Worm (Caenorhabditis elegans) whole organism, late embryonic: ENCODE results near the gene ZC13.2.

Experiments used
- C38D4.7 ChIP-seq: fragments of 200-800 bp; sonication (Bioruptor generic); optimal IDR thresholded peaks from 2 replicates; lab custom pipeline; 2018; ENCODE audit warnings: mild to moderate bottlenecking, missing genetic modification characterization, moderate library complexity, missing compliant biosample characterization
- K09A11.1 ChIP-seq: sonication (generic microtip); optimal IDR thresholded peaks from 2 replicates; lab custom pipeline; 2017; ENCODE audit warnings: antibody characterized with exemption, mild to moderate bottlenecking, missing genetic modification characterization, missing compliant biosample characterization; ENCODE audit not compliant: insufficient read depth
- T23F11.4 ChIP-seq: fragments of 200-800 bp; sonication (Bioruptor generic); optimal IDR thresholded peaks from 2 replicates; lab custom pipeline; 2018; ENCODE audit warnings: mild to moderate bottlenecking, missing genetic modification characterization, missing compliant biosample characterization
- ama-1 ChIP-seq: fragments of 150-350 bp; optimal IDR thresholded peaks from 2 replicates; lab custom pipeline; 2014
- ceh-2 ChIP-seq: sonication (generic microtip); optimal IDR thresholded peaks from 2 replicates; lab custom pipeline; 2016; ENCODE audit warnings: missing genotype, missing genetic modification characterization, missing compliant biosample characterization
- fkh-10 ChIP-seq: fragments of 150-350 bp; optimal IDR thresholded peaks from 2 replicates; lab custom pipeline; 2014; ENCODE audit warnings: missing biosample characterization, missing genetic modification reagents, missing genetic modification characterization
- hlh-30 ChIP-seq: sonication (generic microtip); optimal IDR thresholded peaks from 2 replicates; lab custom pipeline; 2017; ENCODE audit warnings: antibody characterized with exemption, missing genetic modification characterization, missing compliant biosample characterization; ENCODE audit not compliant: insufficient read depth
- madf-2 ChIP-seq: sonication (generic microtip); optimal IDR thresholded peaks from 2 replicates; lab custom pipeline; 2017; ENCODE audit warnings: missing genetic modification characterization, missing compliant biosample characterization
- pqm-1 ChIP-seq: sonication (generic microtip); optimal IDR thresholded peaks from 2 replicates; lab custom pipeline; 2016; ENCODE audit warnings: missing genetic modification characterization, missing compliant biosample characterization

DNA sequence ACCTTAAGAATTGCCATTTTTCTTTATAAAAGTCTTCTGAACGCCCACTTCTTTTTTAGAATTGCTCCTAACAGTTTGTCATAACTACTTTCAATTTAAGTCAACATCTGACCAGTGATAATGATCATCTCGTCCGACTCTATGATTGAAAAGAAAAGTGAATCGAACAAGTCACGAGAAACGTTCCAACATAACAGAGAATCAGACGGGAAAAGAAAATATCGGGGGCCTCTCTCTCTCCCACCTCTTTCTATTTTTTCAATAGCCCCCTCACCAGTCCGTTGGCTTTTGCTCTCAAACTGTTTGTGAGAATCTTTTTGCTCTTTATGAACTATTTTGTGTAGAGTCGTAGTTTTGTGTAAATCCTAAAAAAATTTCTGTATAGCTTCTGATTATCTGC is 47.2 kb downstream of the ZC13.2 start:
- TF ChIP-seq T23F11.4 (GFP tag; lab: Kevin White, UChicago) (no peak), ama-1 (lab: Kevin White, UChicago) (no peak), K09A11.1 (no peak), C38D4.7 (no peak), hlh-30 (tag; lab: Kevin White, UChicago) (no peak), madf-2 (no peak), ceh-2 (tag; lab: Kevin White, UChicago) (no peak), pqm-1 (tag; lab: Kevin White, UChicago) (no peak), fkh-10 (no peak)
